Fruit fly (Drosophila melanogaster) S2 (cell line): ENCODE data around the gene CG4301.
A peak's percentile ranks its signal among the peaks of the same experiment; 100 is the strongest.

Experiments used
- CG8478 ChIP-seq: fragments of >200 bp; optimal IDR thresholded peaks from 2 replicates; lab custom pipeline; 2018
- CTCF ChIP-seq, 2 experiments: fragments of >200 bp; optimal IDR thresholded peaks; 2 replicates each; lab custom pipeline; 2018

The CG4301 gene

DNA sequence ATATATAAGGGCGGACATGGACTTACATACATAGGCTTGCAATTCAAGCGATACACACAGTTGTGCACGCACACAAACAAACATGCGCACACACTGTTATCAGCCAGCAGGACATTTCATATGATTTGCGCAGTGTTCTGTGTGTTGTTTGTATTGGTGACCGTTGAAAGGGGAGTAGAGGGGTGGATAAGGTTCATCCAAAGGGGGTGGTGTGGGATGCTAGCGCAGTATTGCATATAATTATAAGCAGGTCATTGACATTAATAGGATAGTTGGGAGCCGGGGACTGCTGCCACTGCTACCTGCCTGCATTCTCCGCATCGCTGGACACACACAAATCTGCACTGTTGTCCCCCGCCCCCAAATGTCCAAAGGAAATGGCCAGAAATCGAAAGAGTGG is 23.2 kb downstream of the CG4301 start:
- TF ChIP-seq CTCF (optimal IDR thresholded peaks at IDR 0.05; lab: Kevin White, UChicago): no peak
- no peak for TF ChIP-seq CG8478 (lab: Kevin White, UChicago)

DNA sequence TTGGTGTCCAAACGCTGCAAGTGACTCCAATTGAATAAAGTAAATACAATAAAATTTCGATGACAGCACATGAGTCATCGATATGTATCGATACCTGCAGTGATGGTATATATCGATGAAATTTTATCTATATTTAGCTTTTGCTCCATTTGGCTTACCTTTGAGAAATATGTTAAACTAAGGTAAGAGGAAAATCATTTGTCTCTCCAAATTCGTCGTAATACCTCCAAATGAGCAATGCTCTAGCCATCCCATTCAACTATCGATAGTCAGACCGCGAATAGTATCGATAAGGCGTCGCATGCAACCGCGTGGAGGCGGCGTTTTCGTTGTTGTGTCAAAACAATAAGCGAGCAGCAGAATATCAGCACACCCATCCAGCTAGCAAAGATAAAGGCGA is 35.9 kb downstream of the CG4301 start, which contains the start of the genes Cdc50 and rngo:
Cdc50 (minus strand) TSS at position 52 of the 400 bp plus-strand sequence.
rngo (plus strand) TSS at position 189 of the 400 bp plus-strand sequence.
- TF ChIP-seq CTCF (optimal IDR thresholded peaks at IDR 0.05; lab: Kevin White, UChicago): no peak
- no peak for TF ChIP-seq CG8478 (lab: Kevin White, UChicago)

DNA sequence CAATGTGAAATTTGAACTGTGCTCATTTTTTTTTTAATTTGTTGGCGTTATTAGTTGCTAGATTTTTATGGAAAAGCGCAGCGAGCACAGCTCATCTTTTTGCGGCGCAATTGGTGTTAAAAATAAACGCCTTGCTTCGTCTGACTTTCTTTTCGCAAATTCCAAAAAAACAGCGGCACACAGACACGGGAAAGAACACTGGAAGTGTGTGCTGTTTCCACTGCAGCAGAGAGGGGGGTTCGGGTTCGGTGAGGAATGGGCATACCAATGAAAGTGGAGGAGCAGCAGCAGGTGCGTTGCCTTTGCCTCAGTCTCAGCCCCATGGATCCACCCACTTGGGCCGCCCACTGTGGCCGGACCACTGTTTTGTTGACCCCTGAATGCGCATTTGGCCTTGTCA is 37.1 kb downstream of the CG4301 start:
- TF ChIP-seq CG8478 (lab: Kevin White, UChicago): no peak
- no peak for TF ChIP-seq CTCF (optimal IDR thresholded peaks at IDR 0.05; lab: Kevin White, UChicago)

DNA sequence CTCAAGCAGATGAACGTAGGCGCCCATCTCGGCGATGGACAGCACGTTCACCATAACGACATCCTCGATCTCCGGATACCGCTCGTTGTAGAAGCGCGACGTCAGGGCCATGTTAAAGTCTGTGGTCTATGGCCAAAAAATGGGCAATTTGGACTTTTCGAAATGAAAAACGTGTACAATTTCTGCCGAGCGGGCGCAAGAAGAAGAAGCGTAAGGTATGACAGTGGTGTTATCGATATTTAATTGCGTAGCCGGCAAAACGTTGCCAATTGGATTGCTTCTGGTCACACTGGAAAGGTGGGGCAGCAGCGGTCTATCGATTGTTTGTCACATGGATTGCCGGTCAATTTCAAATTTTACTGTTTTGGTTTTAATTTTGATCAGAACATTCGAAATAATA is 41.5 kb downstream of the CG4301 start, which contains the start of gene eIF2alpha:
eIF2alpha (minus strand) TSS at position 225 of the 400 bp plus-strand sequence.
- TF ChIP-seq CG8478 (lab: Kevin White, UChicago) (no peak), CTCF (optimal IDR thresholded peaks at IDR 0.05; lab: Kevin White, UChicago) (peak; percentile 10 to 13)

DNA sequence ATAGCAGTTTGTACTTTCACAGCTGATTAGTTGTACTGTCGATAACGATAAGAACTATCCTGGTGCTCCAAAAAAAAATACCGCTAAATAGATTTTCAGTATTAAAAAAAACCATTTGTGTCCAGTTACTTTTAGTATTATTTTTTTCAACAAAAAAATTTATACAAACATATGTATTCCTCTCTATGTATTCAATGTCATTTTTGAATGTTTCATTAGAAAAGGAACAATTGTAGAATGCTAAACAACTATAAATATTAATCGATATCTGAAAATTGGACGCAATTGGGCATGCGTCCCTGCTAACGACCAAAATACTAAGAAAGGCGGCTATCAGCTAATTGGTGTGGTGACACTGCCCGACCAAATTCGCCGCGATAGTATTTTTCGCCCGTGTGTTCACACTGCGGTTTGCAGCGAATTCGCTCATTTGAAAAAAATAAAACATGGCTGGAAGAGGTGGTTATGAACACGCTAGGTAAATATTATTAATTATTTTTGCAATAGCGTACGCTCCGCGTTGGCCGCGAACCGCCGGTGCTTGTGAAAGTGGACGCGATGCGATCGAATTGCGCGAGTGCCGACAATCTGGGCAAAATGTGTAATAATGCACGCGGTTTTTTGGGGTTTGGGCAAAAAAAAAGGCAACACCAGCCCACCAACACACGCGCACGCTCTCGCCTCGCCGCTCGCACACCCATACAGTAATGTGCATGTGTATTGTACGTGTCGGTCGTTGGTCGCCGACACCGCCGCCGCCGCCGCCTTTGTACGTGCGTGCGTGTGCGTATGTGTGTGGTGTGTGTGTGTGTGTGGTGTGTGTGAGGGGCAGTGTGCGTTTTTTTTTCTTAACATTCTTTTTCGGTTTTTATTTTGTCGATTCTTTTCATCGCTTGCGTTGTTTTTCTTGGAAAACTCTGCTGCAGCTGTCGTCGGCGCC is 43.2 kb downstream of the CG4301 start, which contains the start of the genes CG34015 and eIF4H1:
CG34015 (minus strand) TSS at position 51 of the 940 bp plus-strand sequence.
eIF4H1 (plus strand) TSS at position 414 of the 940 bp plus-strand sequence.
- TF ChIP-seq CTCF (optimal IDR thresholded peaks at IDR 0.05; lab: Kevin White, UChicago): no peak
- TF ChIP-seq CG8478 (lab: Kevin White, UChicago): no peak

DNA sequence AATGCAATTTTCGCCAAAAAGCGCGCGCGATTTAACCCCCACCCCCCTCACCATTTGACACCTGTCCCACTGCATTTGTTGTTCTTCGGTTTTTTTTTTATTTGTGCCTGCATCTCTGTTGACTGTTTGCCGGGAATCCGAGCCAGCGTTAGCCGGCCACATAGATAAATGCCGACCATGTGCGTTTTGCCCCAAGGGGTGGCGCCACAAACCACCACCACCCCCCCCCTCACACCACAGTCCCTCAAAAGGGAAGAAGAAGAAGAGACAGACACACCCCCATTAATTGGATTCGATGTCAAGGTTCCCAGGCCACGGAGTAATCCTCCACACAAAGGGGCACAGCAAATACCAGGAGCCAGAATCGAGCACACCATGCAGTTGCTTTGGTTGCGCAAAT is 44.0 kb downstream of the CG4301 start:
- no peak for TF ChIP-seq CG8478 (lab: Kevin White, UChicago)
- no peak for TF ChIP-seq CTCF (optimal IDR thresholded peaks at IDR 0.05; lab: Kevin White, UChicago)

DNA sequence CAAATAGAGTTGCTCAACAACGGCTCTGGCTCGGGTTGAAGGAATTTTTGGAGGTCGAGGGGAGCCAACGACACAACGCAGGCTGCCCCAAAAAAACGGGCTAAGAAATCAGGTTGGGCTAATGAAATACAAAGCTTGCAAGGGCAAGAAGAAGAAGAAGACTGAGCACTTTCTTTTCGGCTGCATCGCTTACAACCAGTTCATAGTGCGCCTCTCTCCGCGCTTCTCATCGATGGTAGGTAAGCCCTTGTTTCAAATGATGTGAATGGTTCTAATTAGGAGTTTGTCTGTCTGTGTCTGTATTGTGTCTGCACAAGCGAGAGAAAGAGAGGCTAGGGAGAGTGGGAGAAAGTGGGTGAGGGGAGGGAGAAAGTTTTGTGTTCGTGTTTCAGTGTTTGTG is 51.3 kb downstream of the CG4301 start:
- TF ChIP-seq CTCF (optimal IDR thresholded peaks at IDR 0.05; lab: Kevin White, UChicago) (no peak), CG8478 (lab: Kevin White, UChicago) (no peak)

DNA sequence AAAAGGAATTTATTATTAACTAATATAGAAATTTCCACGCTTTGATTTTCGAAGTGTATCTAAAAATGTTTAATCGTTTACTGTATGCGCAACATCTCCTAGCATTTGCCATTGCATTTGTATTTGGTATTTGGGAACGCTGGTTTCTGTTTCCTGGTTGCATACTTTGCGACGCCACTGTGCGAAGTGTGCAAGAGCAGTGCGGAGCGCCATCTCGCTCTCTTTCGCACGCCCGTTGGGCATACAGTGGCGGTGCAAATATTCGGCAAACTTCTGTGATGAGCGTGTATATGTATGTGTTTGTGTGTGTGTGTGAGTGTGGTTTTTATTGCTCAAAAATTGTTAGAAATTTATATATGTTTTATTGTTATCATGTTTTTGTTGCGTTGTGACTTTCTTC is 53.2 kb downstream of the CG4301 start:
- TF ChIP-seq CTCF (optimal IDR thresholded peaks at IDR 0.05; lab: Kevin White, UChicago): no peak
- TF ChIP-seq CG8478 (lab: Kevin White, UChicago): no peak
